Worm (Caenorhabditis elegans): ENCODE data around the gene F46B6.9.

F46B6.9 gene

ce11 chrV:9771970-9772369 is 24.7 kb upstream of the F46B6.9 start, which contains the start of gene F46B6.2:
F46B6.2 (plus strand) TSS chrV:9772285.
- TF ChIP-seq ceh-6 (GFP tag; optimal IDR thresholded peaks at IDR 0.05) = no peak
- TF ChIP-seq Y22D7AL.16 (tag; optimal IDR thresholded peaks at IDR 0.05) = no peak
- no peak for TF ChIP-seq pha-4 (tag; optimal IDR thresholded peaks at IDR 0.05)
- TF ChIP-seq hlh-6 (tag; optimal IDR thresholded peaks at IDR 0.05) = no peak
- no peak for TF ChIP-seq pag-3 (tag; optimal IDR thresholded peaks at IDR 0.05; ENCODE audit: borderline replicate concordance)

DNA sequence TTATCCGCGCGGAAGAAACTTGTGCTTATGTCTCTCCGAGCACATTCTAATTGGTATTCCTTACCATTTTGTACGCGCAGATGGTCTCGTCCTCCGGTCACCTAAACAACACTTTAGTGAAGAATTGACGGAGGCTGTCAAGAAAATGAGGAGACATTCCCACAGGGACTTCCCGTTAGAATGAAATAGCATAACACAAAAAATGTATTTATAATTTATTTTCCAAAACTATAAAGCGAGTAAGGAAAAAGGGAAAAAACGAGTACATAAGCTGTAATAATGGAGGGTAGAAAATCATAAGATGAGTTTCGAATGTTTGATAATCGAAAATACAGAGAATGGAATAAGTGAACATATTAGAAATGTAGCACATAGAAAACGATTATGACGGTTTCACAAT is 20.9 kb upstream of the F46B6.9 start, which contains the start of gene F46B6.12:
F46B6.12 (minus strand) TSS at position 101 of the 400 bp plus-strand sequence.
- TF ChIP-seq elt-4 (tag; optimal IDR thresholded peaks at IDR 0.05) (no peak), ref-2 (tag; optimal IDR thresholded peaks at IDR 0.05) (no peak), ceh-30 (tag; optimal IDR thresholded peaks at IDR 0.05) (no peak), zip-5 (tag; optimal IDR thresholded peaks at IDR 0.05) (no peak), tbx-2 (tag; optimal IDR thresholded peaks at IDR 0.05) (no peak), dmd-4 (tag; optimal IDR thresholded peaks at IDR 0.05; ENCODE audit: borderline replicate concordance) (no peak), F13H6.1 (tag; optimal IDR thresholded peaks at IDR 0.05) (no peak), madf-2 (tag; optimal IDR thresholded peaks at IDR 0.05) (no peak), sox-2 (GFP tag; IDR thresholded peaks at IDR 0.05) (no peak), hlh-30 (tag; optimal IDR thresholded peaks at IDR 0.05; ENCODE audit: insufficient read depth) (no peak), tbx-7 (tag; optimal IDR thresholded peaks at IDR 0.05) (no peak), ahr-1 (tag; optimal IDR thresholded peaks at IDR 0.05) (no peak), hlh-8 (tag; optimal IDR thresholded peaks at IDR 0.05) (no peak), lim-6 (tag; optimal IDR thresholded peaks at IDR 0.05) (no peak), che-1 (tag; optimal IDR thresholded peaks at IDR 0.05) (no peak), eyg-1 (tag; optimal IDR thresholded peaks at IDR 0.05) (no peak), ceh-9 (tag; optimal IDR thresholded peaks at IDR 0.05) (no peak)

DNA sequence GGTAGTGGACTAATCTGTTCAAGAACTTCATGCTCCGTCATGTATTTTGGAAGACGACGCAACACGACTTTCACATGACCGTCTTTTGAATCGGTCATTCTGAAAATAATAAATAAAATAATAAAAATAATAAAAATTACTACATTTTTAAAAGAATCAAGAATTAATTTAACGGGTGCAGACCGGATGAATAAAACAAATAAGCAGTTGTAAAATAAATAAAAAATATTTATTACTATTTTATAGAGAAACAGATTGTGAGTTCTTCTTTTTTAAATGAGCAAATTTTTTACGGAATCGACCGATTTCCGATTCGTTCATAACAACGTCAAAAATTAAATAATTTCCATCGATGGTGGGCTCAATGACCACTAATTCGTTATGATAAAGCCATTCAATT is 19.0 kb upstream of the F46B6.9 start, which contains the start of gene smg-4:
smg-4 (minus strand) TSS at position 101 of the 400 bp plus-strand sequence.
- TF ChIP-seq hlh-6 (tag; optimal IDR thresholded peaks at IDR 0.05) = no peak
- no peak for TF ChIP-seq unc-42 (tag; optimal IDR thresholded peaks at IDR 0.05)
- no peak for TF ChIP-seq unc-86 (tag; optimal IDR thresholded peaks at IDR 0.05)
- no peak for TF ChIP-seq ceh-6 (GFP tag; optimal IDR thresholded peaks at IDR 0.05)
- no peak for TF ChIP-seq ceh-48 (tag; optimal IDR thresholded peaks at IDR 0.05)
- no peak for TF ChIP-seq fax-1 (tag; optimal IDR thresholded peaks at IDR 0.05)

ce11 chrV:9779418-9779817 is 17.2 kb upstream of the F46B6.9 start, which contains the start of gene F46B6.4:
F46B6.4 (minus strand) TSS chrV:9779518.
- TF ChIP-seq hlh-13 (GFP tag; optimal IDR thresholded peaks at IDR 0.05) (no peak), C38D4.7 (GFP tag; optimal IDR thresholded peaks at IDR 0.05) (no peak), zip-5 (tag; optimal IDR thresholded peaks at IDR 0.05) (no peak), pha-2 (tag; optimal IDR thresholded peaks at IDR 0.05) (no peak), nhr-11 (tag; optimal IDR thresholded peaks at IDR 0.05) (no peak), ceh-6 (GFP tag; optimal IDR thresholded peaks at IDR 0.05) (no peak), madf-2 (tag; optimal IDR thresholded peaks at IDR 0.05) (no peak), F13H6.1 (tag; optimal IDR thresholded peaks at IDR 0.05) (no peak)

- TF ChIP-seq hlh-6 (tag; optimal IDR thresholded peaks at IDR 0.05) = no peak
- TF ChIP-seq sox-2 (GFP tag; IDR thresholded peaks at IDR 0.05) = no peak
- no peak for TF ChIP-seq ceh-22 (tag; optimal IDR thresholded peaks at IDR 0.05)
These were observed 14.6 kb upstream of the F46B6.9 start for ce11 chrV:9782045-9782444.

ce11 chrV:9782969-9783368 is 13.7 kb upstream of the F46B6.9 start, which contains the start of gene F46B6.5:
F46B6.5 (minus strand) TSS chrV:9783069.
- no peak for TF ChIP-seq unc-86 (tag; optimal IDR thresholded peaks at IDR 0.05)

ce11 chrV:9784215-9784614 is 12.4 kb upstream of the F46B6.9 start:
- TF ChIP-seq sox-4 (tag; optimal IDR thresholded peaks at IDR 0.05) (no peak), lim-6 (tag; optimal IDR thresholded peaks at IDR 0.05) (no peak), pha-2 (tag; optimal IDR thresholded peaks at IDR 0.05) (no peak), fax-1 (tag; optimal IDR thresholded peaks at IDR 0.05) (no peak), ceh-22 (tag; optimal IDR thresholded peaks at IDR 0.05) (no peak), ceh-30 (tag; optimal IDR thresholded peaks at IDR 0.05) (no peak), hlh-8 (tag; optimal IDR thresholded peaks at IDR 0.05) (no peak), nhr-232 (tag; optimal IDR thresholded peaks at IDR 0.05) (no peak), elt-4 (tag; optimal IDR thresholded peaks at IDR 0.05) (no peak), ceh-19 (GFP tag; optimal IDR thresholded peaks at IDR 0.05) (no peak), pros-1 (tag; optimal IDR thresholded peaks at IDR 0.05) (no peak), Y22D7AL.16 (tag; optimal IDR thresholded peaks at IDR 0.05) (no peak), pag-3 (tag; optimal IDR thresholded peaks at IDR 0.05; ENCODE audit: borderline replicate concordance) (no peak), ama-1 (optimal IDR thresholded peaks at IDR 0.05) (no peak), ceh-14 (tag; optimal IDR thresholded peaks at IDR 0.05) (no peak), ztf-16 (tag; optimal IDR thresholded peaks at IDR 0.05) (no peak)
